Fruit fly (Drosophila melanogaster): ENCODE results near the gene CG10462.

The CG10462 gene

dm6 chr2L:19763773-19764580, 28.2 kb upstream of the CG10462 start, which contains the start of gene fbp (continued):
- TF ChIP-seq CG1792 (GFP tag; optimal IDR thresholded peaks at IDR 0.05) (no peak), CG13424 (tag; optimal IDR thresholded peaks at IDR 0.05) (peak; percentile 72), D19B (GFP tag; optimal IDR thresholded peaks at IDR 0.05) (peak; percentile 63), Max (GFP tag; optimal IDR thresholded peaks at IDR 0.05) (no peak), CG15073 (GFP tag; optimal IDR thresholded peaks at IDR 0.05) (no peak), CG6254 (GFP tag; optimal IDR thresholded peaks at IDR 0.05) (no peak), CG10959 (GFP tag; IDR thresholded peaks at IDR 0.05) (no peak), Xrp1 (GFP tag; IDR thresholded peaks at IDR 0.05) (peak; percentile 30; the same call in 1 of the 2 replicates), CG17328 (GFP tag; IDR thresholded peaks at IDR 0.05) (0 out of 2 replicates have a peak, but pooled peaks have one; percentile 13), CG34422 (GFP tag; IDR thresholded peaks at IDR 0.05) (peak; percentile 71; the same call in 2 of the 3 replicates), unc-4 (GFP tag; IDR thresholded peaks at IDR 0.05; ENCODE audit: partially characterized antibody) (no peak), CG6175 (GFP tag; IDR thresholded peaks at IDR 0.05) (no peak), Sry-β (GFP tag; optimal IDR thresholded peaks at IDR 0.05) (no peak), CG11247 (GFP tag; IDR thresholded peaks at IDR 0.05) (no peak), CG7928 (GFP tag; optimal IDR thresholded peaks at IDR 0.05) (no peak), Hmx (GFP tag; optimal IDR thresholded peaks at IDR 0.05) (no peak), crp (GFP tag; optimal IDR thresholded peaks at IDR 0.05) (peak in 1 of 2 experiments; percentile 26), CG7745 (tag; optimal IDR thresholded peaks at IDR 0.05) (no peak), CG2202 (tag; optimal IDR thresholded peaks at IDR 0.05) (no peak), CG11456 (GFP tag; IDR thresholded peaks at IDR 0.05) (0 out of 3 replicates have a peak, but pooled peaks have one; percentile 39), CG4617 (GFP tag; optimal IDR thresholded peaks at IDR 0.05; ENCODE audit: borderline replicate concordance) (no peak), CG10654 (GFP tag; optimal IDR thresholded peaks at IDR 0.05) (peak; percentile 59), CG12769 (tag; optimal IDR thresholded peaks at IDR 0.05) (peak; percentile 46), CG16779 (GFP tag; IDR thresholded peaks at IDR 0.05) (peak; percentile 56; the same call in 1 of the 2 replicates), chinmo (GFP tag; IDR thresholded peaks at IDR 0.05; ENCODE audit: partially characterized antibody) (peak; percentile 58; the same call in 2 of the 4 replicates), CG8089 (GFP tag; optimal IDR thresholded peaks at IDR 0.05) (no peak), sqz (GFP tag; optimal IDR thresholded peaks at IDR 0.05) (peak; percentile 3), CG1233 (GFP tag; optimal IDR thresholded peaks at IDR 0.05) (peak; percentile 55), Ets97D (GFP tag; optimal IDR thresholded peaks at IDR 0.05) (no peak), Opbp (GFP tag; IDR thresholded peaks at IDR 0.05; ENCODE audit: partially characterized antibody) (no peak), CG8478 (optimal IDR thresholded peaks at IDR 0.05) (no peak), D19A (tag; optimal IDR thresholded peaks at IDR 0.05) (peak; percentile 100), CG7839 (tag; optimal IDR thresholded peaks at IDR 0.05) (peak; percentile 75), ttk (GFP tag; IDR thresholded peaks at IDR 0.05) (no peak; the same call in 1 of the 2 replicates), CG8388 (GFP tag; optimal IDR thresholded peaks at IDR 0.05) (peak; percentile 48), slou (GFP tag; optimal IDR thresholded peaks at IDR 0.05) (no peak), CG13287 (GFP tag; IDR thresholded peaks at IDR 0.05; ENCODE audit: partially characterized antibody) (no peak), HHEX (GFP tag; optimal IDR thresholded peaks at IDR 0.05) (peak; percentile 43), Bteb2 (GFP tag; optimal IDR thresholded peaks at IDR 0.05) (no peak), BtbVII (GFP tag; optimal IDR thresholded peaks at IDR 0.05) (peak; percentile 58), CG13296 (GFP tag; optimal IDR thresholded peaks at IDR 0.05) (peak; percentile 4), tx (GFP tag; optimal IDR thresholded peaks at IDR 0.05) (no peak), CG12659 (GFP tag; optimal IDR thresholded peaks at IDR 0.05) (peak; percentile 82), Nf-YB (GFP tag; optimal IDR thresholded peaks at IDR 0.05) (peak; percentile 54), CG10147 (GFP tag; optimal IDR thresholded peaks at IDR 0.05) (peak; percentile 52), Dref (GFP tag; IDR thresholded peaks at IDR 0.05) (no peak), CG14014 (GFP tag; IDR thresholded peaks at IDR 0.05) (no peak; the same call in 1 of the 2 replicates), hkb (optimal IDR thresholded peaks at IDR 0.05) (no peak), hkb (GFP tag; IDR thresholded peaks at IDR 0.05) (no peak)
